Worm (Caenorhabditis elegans): ENCODE results near the gene C13A2.4.

DNA sequence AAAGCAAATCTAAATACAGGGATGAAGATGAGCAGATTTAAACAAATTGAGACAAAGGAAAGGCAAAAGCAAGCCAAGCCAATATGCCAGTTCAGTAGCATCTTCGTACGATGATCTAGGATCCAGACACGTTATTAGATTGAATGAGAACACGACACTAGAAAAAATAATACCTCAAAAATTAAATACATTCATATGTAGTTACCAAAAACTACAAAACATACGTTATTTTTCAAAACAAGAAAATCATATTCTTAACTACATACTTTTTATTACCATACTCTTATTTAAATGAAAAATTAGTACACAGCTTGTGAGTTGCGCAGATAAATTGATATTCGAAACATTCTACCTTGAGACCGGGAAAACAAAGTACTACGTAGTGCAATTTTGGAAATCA is 34.0 kb downstream of the C13A2.4 start, which contains the start of gene srx-6:
- no peak for TF ChIP-seq nhr-76 (tag; optimal IDR thresholded peaks at IDR 0.05)
- TF ChIP-seq mdl-1 (tag; optimal IDR thresholded peaks at IDR 0.05) = no peak
- no peak for TF ChIP-seq lin-39 (tag; optimal IDR thresholded peaks at IDR 0.05)
- TF ChIP-seq dve-1 (tag; optimal IDR thresholded peaks at IDR 0.05; ENCODE audit: insufficient read depth) = no peak
- TF ChIP-seq saeg-2 (GFP tag; IDR thresholded peaks at IDR 0.05) = no peak
- TF ChIP-seq gei-8 (GFP tag; optimal IDR thresholded peaks at IDR 0.05) = no peak
- no peak for TF ChIP-seq nhr-237 (tag; optimal IDR thresholded peaks at IDR 0.05)
- no peak for TF ChIP-seq unc-62 (GFP tag; optimal IDR thresholded peaks at IDR 0.05 in 1 of 2)
- TF ChIP-seq unc-62 (tag; optimal IDR thresholded peaks at IDR 0.05) = no peak
- TF ChIP-seq ztf-7 (tag; optimal IDR thresholded peaks at IDR 0.05) = no peak
- TF ChIP-seq daf-8 (GFP tag; IDR thresholded peaks at IDR 0.05) = no peak
- no peak for TF ChIP-seq aly-2 (tag; optimal IDR thresholded peaks at IDR 0.05)
- TF ChIP-seq ceh-82 (tag; optimal IDR thresholded peaks at IDR 0.05) = no peak
- no peak for TF ChIP-seq fkh-10 (GFP tag; optimal IDR thresholded peaks at IDR 0.05)
- TF ChIP-seq nhr-77 (tag; optimal IDR thresholded peaks at IDR 0.05) = no peak

All from whole organism, L4 larva.